Worm (Caenorhabditis elegans) whole organism, L2 larva: Measurements from ENCODE around the gene mcm-10.

ENCODE experiments used
- ceh-16 ChIP-seq: fragments of 150-350 bp; optimal IDR thresholded peaks from 2 replicates; lab custom pipeline; 2014; ENCODE audit warnings: missing biosample characterization, missing genetic modification characterization
- elt-1 ChIP-seq: fragments of 150-350 bp; optimal IDR thresholded peaks from 2 replicates; lab custom pipeline; 2014; ENCODE audit warnings: missing biosample characterization, missing genetic modification characterization
- lin-13 ChIP-seq: fragments of 150-350 bp; optimal IDR thresholded peaks from 2 replicates; lab custom pipeline; 2014; ENCODE audit warnings: missing biosample characterization, missing genetic modification reagents, missing genetic modification characterization
- nhr-21 ChIP-seq: fragments of 150-350 bp; optimal IDR thresholded peaks from 2 replicates; lab custom pipeline; 2014; ENCODE audit warnings: missing biosample characterization, missing genetic modification characterization
- nhr-25 ChIP-seq: fragments of 150-350 bp; sonication (generic microtip); optimal IDR thresholded peaks from 3 replicates; lab custom pipeline; 2014; ENCODE audit warnings: missing biosample characterization, missing genetic modification characterization
- ztf-4 ChIP-seq: fragments of 150-350 bp; optimal IDR thresholded peaks from 2 replicates; lab custom pipeline; 2014; ENCODE audit warnings: missing biosample characterization, missing genetic modification characterization

DNA sequence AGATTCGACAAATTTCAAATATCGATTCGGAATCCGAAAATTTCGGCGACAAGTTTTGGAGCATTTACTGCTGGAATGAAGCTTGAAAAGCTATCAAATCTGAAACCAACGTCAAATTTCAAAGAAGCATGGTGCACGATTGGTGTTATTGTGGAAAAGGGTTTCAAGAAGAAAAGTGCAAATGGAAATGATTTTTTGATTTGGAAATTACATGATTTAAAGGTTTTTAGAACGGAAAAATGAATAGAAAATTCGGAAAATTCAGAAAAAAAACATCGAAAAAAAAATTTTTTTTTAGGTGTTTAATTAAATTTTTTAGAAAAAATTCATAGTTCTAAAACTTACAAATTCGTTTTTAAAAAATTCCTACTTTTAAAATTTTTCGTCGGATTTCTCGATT, 761 bp downstream of the mcm-10 start, which contains the start of gene teg-1:
- TF ChIP-seq nhr-21 (tag; lab: Kevin White, UChicago) (no peak), nhr-25 (tag; lab: Kevin White, UChicago) (no peak), lin-13 (GFP tag; lab: Kevin White, UChicago) (no peak), ceh-16 (tag; lab: Kevin White, UChicago) (no peak), elt-1 (tag; lab: Kevin White, UChicago) (no peak), ztf-4 (tag; lab: Kevin White, UChicago) (no peak)
